Fruit fly (Drosophila melanogaster) whole organism, adult: ENCODE data around the gene CG11398.

Experiments
- CG11617 ChIP-seq: fragments of 200-800 bp; sonication (Bioruptor generic); optimal IDR thresholded peaks from 2 replicates; lab custom pipeline; 2017; ENCODE audit warnings: mild to moderate bottlenecking, missing biosample characterization, missing genetic modification reagents, missing genetic modification characterization
- CG14711 ChIP-seq: fragments of 200-800 bp; sonication (Bioruptor generic); optimal IDR thresholded peaks from 2 replicates; lab custom pipeline; 2018; ENCODE audit warnings: missing biosample characterization, mild to moderate bottlenecking, missing genetic modification characterization, moderate library complexity
- CG7045 ChIP-seq: fragments of 200-800 bp; sonication (Bioruptor generic); optimal IDR thresholded peaks from 2 replicates; lab custom pipeline; 2017; ENCODE audit warnings: missing biosample characterization, mild to moderate bottlenecking, missing genetic modification characterization
- CG7101 ChIP-seq: fragments of 200-800 bp; sonication (Bioruptor generic); optimal IDR thresholded peaks from 2 replicates; lab custom pipeline; 2018; ENCODE audit warnings: missing biosample characterization, mild to moderate bottlenecking, missing genetic modification characterization, moderate library complexity
- Clk ChIP-seq: fragments of 200-800 bp; sonication (Bioruptor generic); optimal IDR thresholded peaks from 2 replicates; lab custom pipeline; 2017; ENCODE audit warnings: missing biosample characterization, missing genetic modification characterization
- Hr96 ChIP-seq: fragments of 200-800 bp; sonication (Bioruptor generic); optimal IDR thresholded peaks from 2 replicates; lab custom pipeline; 2016; ENCODE audit warnings: missing biosample characterization, missing genetic modification characterization
- bab1 ChIP-seq: fragments of 200-800 bp; sonication (Bioruptor generic); optimal IDR thresholded peaks from 3 replicates; lab custom pipeline; 2019; ENCODE audit warnings: missing biosample characterization, mild to moderate bottlenecking, missing genetic modification characterization, moderate library complexity
- cic ChIP-seq: fragments of 200-800 bp; sonication (Bioruptor generic); optimal IDR thresholded peaks from 2 replicates; lab custom pipeline; 2017; ENCODE audit warnings: missing biosample characterization, mild to moderate bottlenecking, missing genetic modification characterization, moderate library complexity
- kay ChIP-seq: fragments of 200-800 bp; sonication (Bioruptor generic); peaks from one replicate; lab custom pipeline; 2016; ENCODE audit warnings: missing biosample characterization, missing genetic modification characterization, borderline replicate concordance
- tj ChIP-seq: fragments of 200-800 bp; sonication (Bioruptor generic); optimal IDR thresholded peaks from 3 replicates; lab custom pipeline; 2017; ENCODE audit warnings: missing biosample characterization, mild to moderate bottlenecking, missing genetic modification characterization, moderate library complexity

- TF ChIP-seq CG14711 (tag; lab: Kevin White, UChicago) (no peak), Clk (GFP tag; lab: Kevin White, UChicago) (no peak), CG7101 (tag; lab: Kevin White, UChicago) (no peak), tj (GFP tag; lab: Kevin White, UChicago) (no peak), cic (no peak), Hr96 (GFP tag; lab: Kevin White, UChicago) (no peak), kay (GFP tag; lab: Kevin White, UChicago) (no peak), CG7045 (GFP tag; lab: Kevin White, UChicago) (no peak), CG11617 (GFP tag; lab: Kevin White, UChicago) (no peak), bab1 (GFP tag; lab: Kevin White, UChicago) (no peak)
Measured at dm6 chrX:1232533-1233212, 17.7 kb upstream of the CG11398 start.
